Fruit fly (Drosophila melanogaster) whole organism, embryonic: ENCODE measurements around the gene lva.

Experiments used
- ATbp ChIP-seq: fragments of 200-800 bp; sonication (Bioruptor generic); optimal IDR thresholded peaks from 2 replicates; lab custom pipeline; 2017; ENCODE audit warnings: missing biosample characterization, mild to moderate bottlenecking, missing genetic modification characterization, missing genetic modification reagents
- CG10147 ChIP-seq: fragments of 200-800 bp; sonication (Bioruptor generic); optimal IDR thresholded peaks from 2 replicates; lab custom pipeline; 2019; ENCODE audit warnings: missing biosample characterization, mild to moderate bottlenecking, missing genetic modification characterization, moderate library complexity
- CG1024 ChIP-seq: fragments of 200-800 bp; sonication (Bioruptor generic); IDR thresholded peaks from 2 replicates; pipeline ENCODE4 v1.3.6; 2022; ENCODE audit warnings: missing biosample characterization, missing genetic modification characterization
- CG10959 ChIP-seq: fragments of 200-800 bp; sonication (Bioruptor generic); IDR thresholded peaks from 2 replicates; pipeline ENCODE4 v1.3.6; 2022; ENCODE audit warnings: missing biosample characterization, missing genetic modification characterization
- CG14050 ChIP-seq: fragments of 200-800 bp; sonication (Bioruptor generic); IDR thresholded peaks from 3 replicates; pipeline ENCODE4 v1.3.6; 2022; ENCODE audit warnings: missing biosample characterization, missing genetic modification characterization
- CG15696 ChIP-seq: fragments of 200-800 bp; sonication (Bioruptor generic); optimal IDR thresholded peaks from 2 replicates; lab custom pipeline; 2019; ENCODE audit warnings: missing biosample characterization, mild to moderate bottlenecking, missing genetic modification characterization, moderate library complexity
- CG1603 ChIP-seq: fragments of 200-800 bp; sonication (Bioruptor generic); optimal IDR thresholded peaks from 2 replicates; lab custom pipeline; 2019; ENCODE audit warnings: missing biosample characterization, mild to moderate bottlenecking, missing genetic modification characterization, moderate library complexity
- CG16813 ChIP-seq: fragments of 200-800 bp; sonication (Bioruptor generic); IDR thresholded peaks from 3 replicates; pipeline ENCODE4 v1.3.6; 2022; ENCODE audit warnings: missing biosample characterization, missing genetic modification characterization; ENCODE audit not compliant: partially characterized antibody
- CG16815 ChIP-seq: fragments of 200-800 bp; sonication (Bioruptor generic); optimal IDR thresholded peaks from 3 replicates; lab custom pipeline; 2017; ENCODE audit warnings: missing biosample characterization, mild to moderate bottlenecking, missing genetic modification characterization
- CG17186 ChIP-seq: fragments of 200-800 bp; sonication (Bioruptor generic); optimal IDR thresholded peaks from 3 replicates; lab custom pipeline; 2017; ENCODE audit warnings: missing biosample characterization, missing genetic modification reagents, missing genetic modification characterization
- CG17359 ChIP-seq: fragments of 200-800 bp; sonication (Bioruptor generic); optimal IDR thresholded peaks from 3 replicates; lab custom pipeline; 2018; ENCODE audit warnings: missing biosample characterization, mild to moderate bottlenecking, missing genetic modification characterization, moderate library complexity
- CG1792 ChIP-seq: fragments of 200-800 bp; sonication (Bioruptor generic); optimal IDR thresholded peaks from 2 replicates; lab custom pipeline; 2016; ENCODE audit warnings: missing biosample characterization, missing genetic modification characterization
- CG18011 ChIP-seq: fragments of 200-800 bp; sonication (Bioruptor generic); optimal IDR thresholded peaks from 2 replicates; lab custom pipeline; 2017; ENCODE audit warnings: missing biosample characterization, missing genetic modification characterization, mild to moderate bottlenecking, moderate library complexity, missing genotype
- CG30431 ChIP-seq: fragments of 200-800 bp; sonication (Bioruptor generic); optimal IDR thresholded peaks from 2 replicates; lab custom pipeline; 2017; ENCODE audit warnings: missing biosample characterization, missing genetic modification characterization
- CG4820 ChIP-seq: fragments of 200-800 bp; sonication (Bioruptor generic); optimal IDR thresholded peaks from 3 replicates; lab custom pipeline; 2016; ENCODE audit warnings: missing biosample characterization, missing genetic modification characterization
- CG6791 ChIP-seq: fragments of 200-800 bp; sonication (Bioruptor generic); IDR thresholded peaks from 3 replicates; pipeline ENCODE4 v1.3.6; 2022; ENCODE audit warnings: missing biosample characterization, missing genetic modification characterization; ENCODE audit not compliant: partially characterized antibody
- CG8359 ChIP-seq: fragments of 200-800 bp; sonication (Bioruptor generic); optimal IDR thresholded peaks from 2 replicates; lab custom pipeline; 2017; ENCODE audit warnings: missing biosample characterization, mild to moderate bottlenecking, missing genetic modification characterization, borderline replicate concordance
- CG8478 ChIP-seq: fragments of >200 bp; optimal IDR thresholded peaks from 2 replicates; lab custom pipeline; 2018
- CTCF ChIP-seq: fragments of 200-800 bp; sonication (Bioruptor generic); optimal IDR thresholded peaks from 2 replicates; lab custom pipeline; 2017; ENCODE audit warnings: missing biosample characterization, mild to moderate bottlenecking, missing genetic modification characterization, moderate library complexity
- Chrac-16 ChIP-seq: fragments of 200-800 bp; sonication (Bioruptor generic); optimal IDR thresholded peaks from 3 replicates; lab custom pipeline; 2016; ENCODE audit warnings: missing biosample characterization, missing genetic modification characterization
- D19B ChIP-seq: fragments of 200-800 bp; sonication (Bioruptor generic); optimal IDR thresholded peaks from 2 replicates; lab custom pipeline; 2017; ENCODE audit warnings: missing biosample characterization, mild to moderate bottlenecking, missing genetic modification characterization
- Dad ChIP-seq: fragments of 200-800 bp; sonication (Bioruptor generic); optimal IDR thresholded peaks from 3 replicates; lab custom pipeline; 2016; ENCODE audit warnings: missing biosample characterization, missing genetic modification characterization
- HLH4C ChIP-seq: fragments of 200-800 bp; sonication (Bioruptor generic); IDR thresholded peaks from 3 replicates; pipeline ENCODE4 v1.3.6; 2022; ENCODE audit warnings: missing biosample characterization, missing genetic modification characterization; ENCODE audit not compliant: partially characterized antibody
- HLHmδ ChIP-seq: fragments of 200-800 bp; sonication (Bioruptor generic); optimal IDR thresholded peaks from 2 replicates; lab custom pipeline; 2018; ENCODE audit warnings: missing biosample characterization, mild to moderate bottlenecking, missing genetic modification characterization, moderate library complexity
- Hr39 ChIP-seq: fragments of >200 bp; optimal IDR thresholded peaks from 2 replicates; lab custom pipeline; 2017
- Hr78 ChIP-seq, 2 experiments: fragments of 200-800 bp in 1 of 2; fragments of >200 bp in 1 of 2; sonication (Bioruptor generic) in 1 of 2; optimal IDR thresholded peaks; 2 replicates each; lab custom pipeline; 2017 to 2019; ENCODE audit warnings: missing biosample characterization in 2 of 2, missing genetic modification characterization in 2 of 2, mild to moderate bottlenecking in 1 of 2, moderate library complexity in 1 of 2
- Hsf ChIP-seq: fragments of 200-800 bp; sonication (Bioruptor generic); optimal IDR thresholded peaks from 3 replicates; lab custom pipeline; 2016; ENCODE audit warnings: missing biosample characterization, missing genetic modification characterization
- Myb ChIP-seq: fragments of 200-800 bp; sonication (Bioruptor generic); optimal IDR thresholded peaks from 2 replicates; lab custom pipeline; 2016; ENCODE audit warnings: missing biosample characterization, missing genetic modification characterization
- Sox102F ChIP-seq: fragments of 200-800 bp; sonication (Bioruptor generic); optimal IDR thresholded peaks from 2 replicates; lab custom pipeline; 2018; ENCODE audit warnings: missing biosample characterization, mild to moderate bottlenecking, missing genetic modification characterization, moderate library complexity
- TFAM ChIP-seq: fragments of 200-800 bp; sonication (Bioruptor generic); optimal IDR thresholded peaks from 2 replicates; lab custom pipeline; 2017; ENCODE audit warnings: missing biosample characterization, missing genetic modification characterization, inconsistent platforms
- ab ChIP-seq: fragments of 200-800 bp; sonication (Bioruptor generic); optimal IDR thresholded peaks from 2 replicates; lab custom pipeline; 2016; ENCODE audit warnings: missing biosample characterization, missing genetic modification characterization
- az2 ChIP-seq: fragments of 200-800 bp; sonication (Bioruptor generic); optimal IDR thresholded peaks from 3 replicates; lab custom pipeline; 2016; ENCODE audit warnings: missing biosample characterization, missing genetic modification characterization
- bsh ChIP-seq, 2 experiments: fragments of 200-800 bp; sonication (Bioruptor generic); optimal IDR thresholded peaks; 2 replicates each; lab custom pipeline; 2017 to 2018; ENCODE audit warnings: mild to moderate bottlenecking in 2 of 2, missing biosample characterization in 2 of 2, missing genetic modification characterization in 2 of 2, moderate library complexity in 1 of 2
- dati ChIP-seq: fragments of 200-800 bp; sonication (Bioruptor generic); IDR thresholded peaks from 2 replicates; pipeline ENCODE4 v1.3.6; 2022; ENCODE audit warnings: missing biosample characterization, missing genetic modification characterization
- dpn ChIP-seq, 2 experiments: fragments of 200-800 bp; sonication (Bioruptor generic); optimal IDR thresholded peaks; 3 replicates each; lab custom pipeline; 2016; ENCODE audit warnings: missing biosample characterization in 2 of 2, missing genetic modification characterization in 2 of 2
- grau ChIP-seq: fragments of 200-800 bp; optimal IDR thresholded peaks from 3 replicates; lab custom pipeline; 2019; ENCODE audit warnings: missing biosample characterization, mild to moderate bottlenecking, missing genetic modification characterization, moderate library complexity
- gsb-n ChIP-seq: fragments of 200-800 bp; sonication (Bioruptor generic); optimal IDR thresholded peaks from 3 replicates; lab custom pipeline; 2018; ENCODE audit warnings: missing biosample characterization, mild to moderate bottlenecking, missing genetic modification characterization
- ken ChIP-seq: fragments of 200-800 bp; sonication (Bioruptor generic); IDR thresholded peaks from 3 replicates; pipeline ENCODE4 v1.3.6; 2022; ENCODE audit warnings: missing biosample characterization, missing genetic modification characterization
- lab ChIP-seq: fragments of 200-800 bp; sonication (Bioruptor generic); optimal IDR thresholded peaks from 3 replicates; lab custom pipeline; 2017; ENCODE audit warnings: missing biosample characterization, missing genetic modification characterization, mild to moderate bottlenecking, moderate library complexity, missing genetic modification reagents
- lola ChIP-seq, 3 experiments: fragments of >200 bp in 2 of 3; fragments of 200-800 bp in 1 of 3; sonication (Bioruptor generic) in 1 of 3; optimal IDR thresholded peaks; 2 replicates each; lab custom pipeline; 2017 to 2019; ENCODE audit warnings: missing biosample characterization in 3 of 3, missing genetic modification characterization in 3 of 3, mild to moderate bottlenecking in 1 of 3, moderate library complexity in 1 of 3
- maf-S ChIP-seq: fragments of 200-800 bp; sonication (Bioruptor generic); optimal IDR thresholded peaks from 2 replicates; lab custom pipeline; 2016; ENCODE audit warnings: missing biosample characterization, missing genetic modification characterization
- odd ChIP-seq: fragments of 200-800 bp; sonication (Bioruptor generic); optimal IDR thresholded peaks from 2 replicates; lab custom pipeline; 2017; ENCODE audit warnings: missing biosample characterization, mild to moderate bottlenecking, missing genetic modification characterization
- phol ChIP-seq: fragments of 200-800 bp; sonication (Bioruptor generic); optimal IDR thresholded peaks from 3 replicates; lab custom pipeline; 2018; ENCODE audit warnings: missing biosample characterization, mild to moderate bottlenecking, missing genetic modification characterization, moderate library complexity
- rib ChIP-seq: fragments of 200-800 bp; sonication (Bioruptor generic); IDR thresholded peaks from 2 replicates; pipeline ENCODE4 v1.3.6; 2022; ENCODE audit warnings: missing biosample characterization, missing genetic modification characterization
- salm ChIP-seq: fragments of 200-800 bp; sonication (Bioruptor generic); optimal IDR thresholded peaks from 2 replicates; lab custom pipeline; 2018; ENCODE audit warnings: missing biosample characterization, mild to moderate bottlenecking, missing genetic modification characterization
- sob ChIP-seq: fragments of 200-800 bp; sonication (Bioruptor generic); IDR thresholded peaks from 2 replicates; pipeline ENCODE4 v1.3.6; 2022; ENCODE audit warnings: missing biosample characterization, missing genetic modification characterization
- sr ChIP-seq: fragments of 200-800 bp; sonication (Bioruptor generic); IDR thresholded peaks from 3 replicates; pipeline ENCODE4 v1.3.6; 2022; ENCODE audit warnings: missing biosample characterization, missing genetic modification characterization
- unc-4 ChIP-seq: fragments of 200-800 bp; sonication (Bioruptor generic); IDR thresholded peaks from 2 replicates; pipeline ENCODE4 v1.3.6; 2022; ENCODE audit warnings: missing biosample characterization, missing genetic modification characterization; ENCODE audit not compliant: partially characterized antibody
- vfl ChIP-seq: fragments of 200-800 bp; sonication (Bioruptor generic); optimal IDR thresholded peaks from 2 replicates; lab custom pipeline; 2016; ENCODE audit warnings: missing biosample characterization, missing genetic modification characterization

lva gene

dm6 chrX:3968346-3969044, 3.4 kb upstream of the lva start, which contains the start of gene CG6428 (continued):
- no peak for TF ChIP-seq Sox102F (GFP tag; lab: Kevin White, UChicago)

DNA sequence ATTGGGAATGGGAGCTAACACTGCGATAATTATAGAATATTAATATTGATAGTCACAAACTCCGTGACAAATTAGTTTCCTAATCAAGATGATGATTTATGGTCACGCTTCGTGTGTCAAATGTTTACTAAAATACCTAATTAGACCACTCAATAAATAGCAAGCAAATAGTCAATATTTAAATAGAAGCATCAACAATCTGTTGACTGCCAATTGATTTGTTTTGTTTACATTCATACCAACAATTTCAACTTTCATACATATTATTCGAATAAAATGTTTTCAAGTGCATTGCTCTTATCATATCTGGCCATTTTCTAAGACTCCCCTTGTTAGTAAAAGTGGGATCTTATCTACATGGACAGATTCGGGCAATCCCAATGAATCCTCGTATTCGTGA, 2.5 kb upstream of the lva start:
- TF ChIP-seq Chrac-16 (GFP tag; lab: Kevin White, UChicago), result no peak
- TF ChIP-seq sr, result no peak
- TF ChIP-seq CG8478 (lab: Kevin White, UChicago), result no peak
- TF ChIP-seq lola (GFP tag; optimal IDR thresholded peaks at IDR 0.05; lab: Kevin White, UChicago), result peak in 1 of 3 experiments; percentile 42
- TF ChIP-seq HLHmδ (GFP tag; lab: Kevin White, UChicago), result no peak
- TF ChIP-seq Hr39, result no peak
- TF ChIP-seq CG15696 (tag; lab: Kevin White, UChicago), result peak; percentile 37
- no peak for TF ChIP-seq rib (GFP tag; lab: Robert Waterston, UW)
- peak in 1 of 2 experiments; percentile 69 for TF ChIP-seq bsh (GFP tag; optimal IDR thresholded peaks at IDR 0.05; lab: Kevin White, UChicago)
- no peak for TF ChIP-seq HLH4C (GFP tag; lab: Robert Waterston, UW)
- TF ChIP-seq CG1792 (GFP tag; lab: Kevin White, UChicago), result no peak
- no peak for TF ChIP-seq dpn (GFP tag; optimal IDR thresholded peaks at IDR 0.05; lab: Kevin White, UChicago)
- no peak for TF ChIP-seq Hr78 (GFP tag; optimal IDR thresholded peaks at IDR 0.05; lab: Kevin White, UChicago)
- no peak for TF ChIP-seq vfl
- TF ChIP-seq salm (tag; lab: Kevin White, UChicago), result no peak
- TF ChIP-seq TFAM, result no peak
- TF ChIP-seq dati, result no peak
- TF ChIP-seq Dad (GFP tag; lab: Kevin White, UChicago), result no peak
- TF ChIP-seq ab (GFP tag; lab: Kevin White, UChicago), result no peak
- no peak for TF ChIP-seq odd (GFP tag; lab: Kevin White, UChicago)
- no peak for TF ChIP-seq grau
- TF ChIP-seq CG14050 (GFP tag; lab: Robert Waterston, UW), result no peak
- no peak for TF ChIP-seq gsb-n
- no peak for TF ChIP-seq Myb (GFP tag; lab: Kevin White, UChicago)
- TF ChIP-seq CG1603 (tag; lab: Kevin White, UChicago), result no peak
- no peak for TF ChIP-seq maf-S (GFP tag; lab: Kevin White, UChicago)
- TF ChIP-seq CTCF (GFP tag; lab: Kevin White, UChicago), result no peak
- TF ChIP-seq az2 (GFP tag; lab: Kevin White, UChicago), result no peak
- no peak for TF ChIP-seq CG10959
- TF ChIP-seq unc-4 (GFP tag; lab: Robert Waterston, UW), result no peak
- no peak for TF ChIP-seq CG30431 (GFP tag; lab: Kevin White, UChicago)
- TF ChIP-seq CG8359 (GFP tag; lab: Kevin White, UChicago), result no peak
- peak; percentile 45 for TF ChIP-seq CG17359 (tag; lab: Kevin White, UChicago)
- TF ChIP-seq lab, result no peak
- TF ChIP-seq CG1024, result no peak
- TF ChIP-seq D19B (GFP tag; lab: Kevin White, UChicago), result no peak
- no peak for TF ChIP-seq CG18011 (GFP tag; lab: Kevin White, UChicago)
- TF ChIP-seq sob (GFP tag; lab: Robert Waterston, UW), result no peak
- TF ChIP-seq CG17186, result no peak
- TF ChIP-seq Hsf (GFP tag; lab: Kevin White, UChicago), result no peak
- TF ChIP-seq ATbp (GFP tag; lab: Kevin White, UChicago), result no peak
- no peak for TF ChIP-seq CG16813
- TF ChIP-seq CG16815 (GFP tag; lab: Kevin White, UChicago), result no peak
- TF ChIP-seq CG10147, result no peak
- TF ChIP-seq CG6791 (GFP tag; lab: Robert Waterston, UW), result no peak
- no peak for TF ChIP-seq phol
- TF ChIP-seq ken (GFP tag; lab: Robert Waterston, UW), result no peak
- TF ChIP-seq CG4820 (GFP tag; lab: Kevin White, UChicago), result no peak
